ENCODE assay signal across 1 fruit fly cellular context in the genomic region with DNA sequence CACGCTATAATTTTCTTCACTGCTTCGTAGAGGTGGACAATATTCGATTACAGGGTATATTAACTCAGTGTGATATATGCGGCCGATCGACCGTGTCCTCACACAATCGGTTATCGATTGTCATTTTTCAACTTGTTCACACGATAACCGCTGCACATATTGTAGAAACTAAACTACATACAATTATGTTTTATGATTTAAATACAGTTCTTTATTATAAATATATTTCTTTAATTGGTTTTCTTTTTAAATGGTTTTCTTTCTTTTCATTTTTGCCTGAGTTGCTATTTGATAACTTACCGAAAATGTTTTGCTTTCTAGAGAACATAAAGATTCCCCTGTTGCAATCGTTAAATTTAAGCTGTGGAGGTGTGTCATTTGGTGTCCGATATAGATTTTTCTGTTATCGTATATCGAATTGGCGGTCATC.
TF ChIP-seq lines count a peak whose summit lies in the region.

A gene (minus strand): TSS at position 55 of the 430 bp plus-strand sequence.
A gene (plus strand): TSS at position 423 of the 430 bp plus-strand sequence.

TF ChIP-seq in whole organism, embryonic, 481 proteins besides CTCF, POLR2A, EP300 and RAD21 (continued from another document):
- TF ChIP-seq gcm2 (GFP tag; optimal IDR thresholded peaks at IDR 0.05; lab: Kevin White, UChicago) (no peak), CG1602 (GFP tag; optimal IDR thresholded peaks at IDR 0.05; lab: Kevin White, UChicago) (peak; percentile 10), al (GFP tag; IDR thresholded peaks at IDR 0.05; lab: Robert Waterston, UW) (no peak), so (GFP tag; IDR thresholded peaks at IDR 0.05; lab: Robert Waterston, UW) (no peak), CG6254 (GFP tag; optimal IDR thresholded peaks at IDR 0.05; lab: Kevin White, UChicago) (no peak), CG4617 (GFP tag; optimal IDR thresholded peaks at IDR 0.05; lab: Kevin White, UChicago; ENCODE audit: borderline replicate concordance) (no peak), B-H1 (GFP tag; IDR thresholded peaks at IDR 0.05; lab: Robert Waterston, UW) (no peak), Sox100B (GFP tag; optimal IDR thresholded peaks at IDR 0.05; lab: Kevin White, UChicago) (no peak), Opbp (GFP tag; IDR thresholded peaks at IDR 0.05; lab: Robert Waterston, UW; ENCODE audit: partially characterized antibody) (peak; percentile 78; the same call in 2 of the 3 replicates), vvl (GFP tag; IDR thresholded peaks at IDR 0.05; lab: Robert Waterston, UW) (no peak), Doc3 (GFP tag; IDR thresholded peaks at IDR 0.05; lab: Robert Waterston, UW; ENCODE audit: partially characterized antibody) (0 out of 3 replicates have a peak, but pooled peaks have one; percentile 47), Nf-YC (tag; optimal IDR thresholded peaks at IDR 0.05; lab: Kevin White, UChicago) (no peak), eyg (GFP tag; optimal IDR thresholded peaks at IDR 0.05; lab: Kevin White, UChicago) (no peak), dpn (GFP tag; optimal IDR thresholded peaks at IDR 0.05; lab: Kevin White, UChicago) (peak in 1 of 2 experiments; percentile 42), sob (GFP tag; IDR thresholded peaks at IDR 0.05; lab: Robert Waterston, UW) (no peak), CG14710 (tag; optimal IDR thresholded peaks at IDR 0.05; lab: Kevin White, UChicago) (peak; percentile 83), prd (optimal IDR thresholded peaks at IDR 0.05; lab: Kevin White, UChicago) (no peak), prd (GFP tag; IDR thresholded peaks at IDR 0.05; lab: Robert Waterston, UW) (peak; percentile 35; the same call in 1 of the 3 replicates), lola (GFP tag; optimal IDR thresholded peaks at IDR 0.05; lab: Kevin White, UChicago) (peak in 1 of 3 experiments; percentile 61), CG9609 (GFP tag; optimal IDR thresholded peaks at IDR 0.05; lab: Kevin White, UChicago) (no peak), CG8478 (optimal IDR thresholded peaks at IDR 0.05; lab: Kevin White, UChicago) (no peak), CG17328 (GFP tag; IDR thresholded peaks at IDR 0.05; lab: Robert Waterston, UW) (no peak), slou (GFP tag; optimal IDR thresholded peaks at IDR 0.05; lab: Kevin White, UChicago) (no peak), YL-1 (GFP tag; optimal IDR thresholded peaks at IDR 0.05; lab: Kevin White, UChicago) (peak; percentile 78), CG9876 (GFP tag; optimal IDR thresholded peaks at IDR 0.05; lab: Kevin White, UChicago) (no peak), mld (GFP tag; IDR thresholded peaks at IDR 0.05; lab: Robert Waterston, UW; ENCODE audit: partially characterized antibody) (peak; percentile 61; the same call in 2 of the 3 replicates), CG9797 (GFP tag; optimal IDR thresholded peaks at IDR 0.05; lab: Kevin White, UChicago) (peak; percentile 16), Hmr (GFP tag; optimal IDR thresholded peaks at IDR 0.05; lab: Kevin White, UChicago) (no peak), CoRest (tag; optimal IDR thresholded peaks at IDR 0.05; lab: Kevin White, UChicago) (no peak), CG9437 (GFP tag; optimal IDR thresholded peaks at IDR 0.05; lab: Kevin White, UChicago) (peak; percentile 4), dan (GFP tag; IDR thresholded peaks at IDR 0.05; lab: Robert Waterston, UW) (no peak), dm (GFP tag; optimal IDR thresholded peaks at IDR 0.05; lab: Kevin White, UChicago) (no peak), ato (GFP tag; IDR thresholded peaks at IDR 0.05; lab: Robert Waterston, UW; ENCODE audit: partially characterized antibody) (peak; percentile 79), emc (GFP tag; optimal IDR thresholded peaks at IDR 0.05; lab: Kevin White, UChicago) (no peak), br (optimal IDR thresholded peaks at IDR 0.05; lab: Kevin White, UChicago) (no peak), Ets65A (GFP tag; lab: Kevin White, UChicago) (peak; percentile 42), CG11723 (GFP tag; optimal IDR thresholded peaks at IDR 0.05; lab: Kevin White, UChicago) (no peak), CG12769 (tag; optimal IDR thresholded peaks at IDR 0.05; lab: Kevin White, UChicago) (no peak), hbn (GFP tag; IDR thresholded peaks at IDR 0.05; lab: Robert Waterston, UW; ENCODE audit: partially characterized antibody) (peak; percentile 40; the same call in 1 of the 2 replicates), zf30C (GFP tag; optimal IDR thresholded peaks at IDR 0.05; lab: Kevin White, UChicago) (no peak), B-H2 (GFP tag; optimal IDR thresholded peaks at IDR 0.05; lab: Kevin White, UChicago) (peak; percentile 43), nerfin-1 (tag; optimal IDR thresholded peaks at IDR 0.05; lab: Kevin White, UChicago) (peak; percentile 28), Dll (GFP tag; IDR thresholded peaks at IDR 0.05; lab: Robert Waterston, UW; ENCODE audit: partially characterized antibody) (peak; percentile 74; the same call in 3 of the 4 replicates), HLH54F (GFP tag; optimal IDR thresholded peaks at IDR 0.05; lab: Kevin White, UChicago) (no peak), Hr3 (GFP tag; optimal IDR thresholded peaks at IDR 0.05; lab: Kevin White, UChicago) (peak; percentile 39), CG14441 (GFP tag; IDR thresholded peaks at IDR 0.05; lab: Robert Waterston, UW) (no peak), CG1603 (tag; optimal IDR thresholded peaks at IDR 0.05; lab: Kevin White, UChicago) (no peak), dmrt11E (tag; optimal IDR thresholded peaks at IDR 0.05; lab: Kevin White, UChicago) (peak; percentile 33), CG12155 (GFP tag; optimal IDR thresholded peaks at IDR 0.05; lab: Kevin White, UChicago) (peak; percentile 49), unpg (GFP tag; optimal IDR thresholded peaks at IDR 0.05; lab: Kevin White, UChicago) (no peak), Dp (GFP tag; optimal IDR thresholded peaks at IDR 0.05; lab: Kevin White, UChicago) (peak; percentile 64), crp (GFP tag; optimal IDR thresholded peaks at IDR 0.05; lab: Kevin White, UChicago) (no peak), CG5180 (GFP tag; optimal IDR thresholded peaks at IDR 0.05; lab: Kevin White, UChicago) (no peak), Atf3 (GFP tag; optimal IDR thresholded peaks at IDR 0.05; lab: Kevin White, UChicago) (no peak), Oli (tag; optimal IDR thresholded peaks at IDR 0.05; lab: Kevin White, UChicago) (no peak), H2.0 (GFP tag; IDR thresholded peaks at IDR 0.05; lab: Robert Waterston, UW) (no peak), Xbp1 (GFP tag; optimal IDR thresholded peaks at IDR 0.05; lab: Kevin White, UChicago) (peak; percentile 51), usp (GFP tag; optimal IDR thresholded peaks at IDR 0.05; lab: Kevin White, UChicago) (no peak), h (optimal IDR thresholded peaks at IDR 0.05; lab: Kevin White, UChicago) (no peak), Sin3A (optimal IDR thresholded peaks at IDR 0.05; lab: Kevin White, UChicago) (peak; percentile 14), bbx (GFP tag; IDR thresholded peaks at IDR 0.05; lab: Robert Waterston, UW; ENCODE audit: partially characterized antibody) (peak; percentile 71), CG34224 (GFP tag; IDR thresholded peaks at IDR 0.05; lab: Robert Waterston, UW; ENCODE audit: partially characterized antibody) (peak; percentile 69; the same call in 2 of the 3 replicates), CG17385 (GFP tag; optimal IDR thresholded peaks at IDR 0.05; lab: Kevin White, UChicago) (no peak), trh (GFP tag; optimal IDR thresholded peaks at IDR 0.05; lab: Kevin White, UChicago) (no peak), p53 (GFP tag; optimal IDR thresholded peaks at IDR 0.05; lab: Kevin White, UChicago) (no peak)
